Worm (Caenorhabditis elegans): ENCODE measurements around the gene Y54F10BM.9.

The Y54F10BM.9 gene

ce11 chrIII:2330389-2330788 is 25.7 kb upstream of the Y54F10BM.9 start:
- TF ChIP-seq eor-1 (tag; optimal IDR thresholded peaks at IDR 0.05) (no peak), aly-2 (tag; optimal IDR thresholded peaks at IDR 0.05) (no peak), skn-1 (tag; optimal IDR thresholded peaks at IDR 0.05) (no peak), tbx-2 (tag; optimal IDR thresholded peaks at IDR 0.05) (no peak), nhr-67 (tag; optimal IDR thresholded peaks at IDR 0.05) (no peak), lin-39 (tag; optimal IDR thresholded peaks at IDR 0.05) (no peak)

DNA sequence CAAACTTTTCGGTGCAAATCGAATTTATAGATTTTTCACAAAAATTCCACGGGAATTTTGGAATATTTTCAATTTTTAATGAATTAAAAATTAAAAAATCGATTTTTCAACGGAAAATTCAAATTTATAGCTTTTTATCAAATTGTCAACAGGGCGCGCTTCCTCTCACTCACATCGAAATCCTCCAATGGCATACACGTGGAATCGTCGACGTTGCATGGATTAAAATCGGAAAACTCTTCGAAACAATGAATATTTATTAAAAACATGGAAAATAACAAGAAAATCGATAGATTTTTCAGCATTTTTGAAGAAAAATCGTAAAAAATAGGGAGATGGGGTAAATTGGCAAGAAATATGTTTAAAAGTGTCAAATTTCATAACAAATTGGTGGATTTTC is 24.6 kb upstream of the Y54F10BM.9 start, which contains the start of gene Y54F10BM.12:
Y54F10BM.12 (minus strand) TSS at position 344 of the 400 bp plus-strand sequence.
- no peak for TF ChIP-seq unc-62 (GFP tag; optimal IDR thresholded peaks at IDR 0.05)
- no peak for TF ChIP-seq pqm-1 (tag; optimal IDR thresholded peaks at IDR 0.05)
- no peak for TF ChIP-seq mdl-1 (tag; optimal IDR thresholded peaks at IDR 0.05)
- no peak for TF ChIP-seq elt-1 (tag; optimal IDR thresholded peaks at IDR 0.05)
- no peak for TF ChIP-seq nhr-237 (tag; optimal IDR thresholded peaks at IDR 0.05)
- no peak for TF ChIP-seq nhr-67 (tag; optimal IDR thresholded peaks at IDR 0.05)
- no peak for TF ChIP-seq fkh-2 (tag; optimal IDR thresholded peaks at IDR 0.05)
- TF ChIP-seq snpc-4 (tag; optimal IDR thresholded peaks at IDR 0.05): no peak
- no peak for TF ChIP-seq skn-1 (tag; optimal IDR thresholded peaks at IDR 0.05)
- TF ChIP-seq fos-1 (tag; optimal IDR thresholded peaks at IDR 0.05): no peak
- TF ChIP-seq ceh-28 (tag; optimal IDR thresholded peaks at IDR 0.05): no peak
- no peak for TF ChIP-seq unc-39 (tag; optimal IDR thresholded peaks at IDR 0.05)
- no peak for TF ChIP-seq nhr-77 (tag; optimal IDR thresholded peaks at IDR 0.05)
- TF ChIP-seq ceh-16 (tag; optimal IDR thresholded peaks at IDR 0.05): no peak
- no peak for TF ChIP-seq aly-2 (tag; optimal IDR thresholded peaks at IDR 0.05)

- TF ChIP-seq ceh-28 (tag; optimal IDR thresholded peaks at IDR 0.05) (peak; percentile 86), elt-1 (tag; optimal IDR thresholded peaks at IDR 0.05) (no peak)
Observed at ce11 chrIII:2328612-2329011, 23.9 kb upstream of the Y54F10BM.9 start.

DNA sequence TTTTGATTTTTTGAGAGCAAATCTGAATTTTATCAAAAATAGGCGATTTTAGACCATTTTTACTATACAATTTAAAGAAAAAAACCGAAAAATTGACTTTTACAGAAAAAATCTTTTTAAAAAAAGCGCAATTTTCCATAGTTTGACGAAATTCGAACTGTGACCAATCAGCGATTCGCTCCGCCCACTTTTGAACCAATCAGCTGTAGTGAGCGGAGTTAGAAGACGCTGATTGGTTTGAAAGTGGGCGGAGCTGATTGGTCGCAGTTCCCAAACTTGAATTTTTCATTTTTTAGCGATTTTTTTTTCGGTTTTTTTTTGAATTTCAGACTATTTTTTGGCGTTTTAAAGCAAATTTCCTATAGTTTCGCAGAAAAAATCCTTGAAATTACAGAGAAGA is 20.0 kb upstream of the Y54F10BM.9 start:
- TF ChIP-seq nfya-1 (tag; optimal IDR thresholded peaks at IDR 0.05; ENCODE audit: insufficient read depth): peak; percentile 89
- no peak for TF ChIP-seq pqm-1 (tag; optimal IDR thresholded peaks at IDR 0.05)

DNA sequence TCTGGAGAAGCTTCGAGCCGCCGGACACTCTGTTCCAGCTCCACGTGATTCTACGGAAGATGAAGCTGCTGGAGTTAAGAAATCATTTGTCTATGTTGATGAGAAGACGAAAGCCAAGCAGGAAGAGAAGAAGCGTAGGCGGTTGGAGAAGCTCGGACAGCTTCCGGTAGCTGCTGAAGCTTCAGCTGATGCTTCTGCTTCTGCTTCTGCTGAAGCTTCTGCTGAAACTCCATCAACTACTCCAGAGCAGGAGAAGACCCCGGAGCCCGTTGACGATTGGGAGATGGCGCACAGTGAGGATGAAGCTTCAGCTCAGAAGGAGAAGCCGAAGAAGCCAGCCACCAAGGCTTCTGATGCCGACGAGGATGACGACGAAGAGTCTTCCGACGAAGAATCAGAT is 11.7 kb upstream of the Y54F10BM.9 start:
- TF ChIP-seq eor-1 (tag; optimal IDR thresholded peaks at IDR 0.05) (no peak), nhr-28 (tag; optimal IDR thresholded peaks at IDR 0.05) (no peak), egl-5 (tag; optimal IDR thresholded peaks at IDR 0.05) (no peak), daf-12 (tag; optimal IDR thresholded peaks at IDR 0.05) (no peak)

DNA sequence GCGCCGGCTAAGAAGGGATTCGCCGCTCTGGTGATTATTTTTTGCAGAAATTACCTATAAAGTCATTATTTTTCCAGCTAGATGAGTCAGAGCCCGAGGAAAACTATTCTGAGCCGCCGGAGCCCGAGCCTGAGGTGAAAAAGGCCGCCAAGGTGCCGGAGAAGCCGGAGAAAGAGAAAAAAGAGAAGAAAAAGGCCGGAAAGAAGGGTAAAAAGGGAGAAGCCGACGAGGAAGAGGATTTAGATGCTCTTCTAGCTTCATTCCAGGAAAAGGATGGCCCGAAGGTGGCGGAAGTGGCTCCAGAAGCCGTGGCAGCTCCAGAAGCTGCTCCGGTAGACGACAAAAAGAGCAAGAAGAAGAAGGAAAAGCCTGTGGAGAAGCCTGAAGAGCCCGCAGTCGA is 10.0 kb upstream of the Y54F10BM.9 start:
- no peak for TF ChIP-seq ceh-9 (tag; optimal IDR thresholded peaks at IDR 0.05)
- no peak for TF ChIP-seq elt-2 (tag; optimal IDR thresholded peaks at IDR 0.05)
- TF ChIP-seq fkh-10 (GFP tag; optimal IDR thresholded peaks at IDR 0.05): no peak
- no peak for TF ChIP-seq ama-1 (optimal IDR thresholded peaks at IDR 0.05)
- TF ChIP-seq ceh-82 (tag; optimal IDR thresholded peaks at IDR 0.05): no peak
- no peak for TF ChIP-seq aly-2 (tag; optimal IDR thresholded peaks at IDR 0.05)
- no peak for TF ChIP-seq snpc-4 (tag; optimal IDR thresholded peaks at IDR 0.05)
- TF ChIP-seq lin-39 (tag; optimal IDR thresholded peaks at IDR 0.05): no peak
- TF ChIP-seq hmg-11 (tag; optimal IDR thresholded peaks at IDR 0.05): no peak
- TF ChIP-seq pha-4 (tag; optimal IDR thresholded peaks at IDR 0.05): no peak
- no peak for TF ChIP-seq nhr-25 (tag; optimal IDR thresholded peaks at IDR 0.05)
- no peak for TF ChIP-seq unc-39 (tag; optimal IDR thresholded peaks at IDR 0.05)
- TF ChIP-seq fkh-2 (tag; optimal IDR thresholded peaks at IDR 0.05): no peak

DNA sequence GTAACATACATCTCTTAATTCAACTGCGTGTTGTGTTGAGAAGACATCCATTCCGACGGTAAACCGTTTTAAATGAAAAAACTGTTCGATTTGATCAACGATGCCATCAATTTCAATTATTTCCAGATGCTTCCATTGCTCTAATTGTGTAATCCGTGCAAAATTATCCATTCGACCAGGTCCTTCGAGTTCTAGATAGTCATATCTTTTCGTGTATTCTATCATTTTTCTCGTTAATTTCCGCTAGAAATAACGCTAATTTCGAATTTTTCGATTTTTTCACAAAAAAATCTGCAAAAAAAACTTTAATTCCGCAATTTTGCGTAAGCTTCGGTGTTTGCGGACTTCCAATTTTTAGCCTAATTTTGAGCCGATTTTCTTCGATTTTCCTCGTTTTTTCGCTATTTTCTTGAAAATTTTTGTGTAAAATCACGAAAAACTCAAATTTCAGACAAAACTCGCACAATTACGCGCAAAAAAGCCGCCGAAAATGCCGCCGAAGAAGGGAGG is 9.3 kb upstream of the Y54F10BM.9 start, which contains the start of the genes fbxa-66 and iffb-1:
fbxa-66 (minus strand) TSS at position 51 of the 510 bp plus-strand sequence.
iffb-1 (plus strand) TSS at position 452 of the 510 bp plus-strand sequence.
- no peak for TF ChIP-seq unc-39 (tag; optimal IDR thresholded peaks at IDR 0.05)
- TF ChIP-seq snpc-4 (tag; optimal IDR thresholded peaks at IDR 0.05): no peak
- no peak for TF ChIP-seq elt-2 (tag; optimal IDR thresholded peaks at IDR 0.05)
- no peak for TF ChIP-seq lin-39 (tag; optimal IDR thresholded peaks at IDR 0.05)
- no peak for TF ChIP-seq jun-1 (tag; optimal IDR thresholded peaks at IDR 0.05)
- no peak for TF ChIP-seq nhr-28 (tag; optimal IDR thresholded peaks at IDR 0.05)
- no peak for TF ChIP-seq lsy-12 (tag; optimal IDR thresholded peaks at IDR 0.05)
- no peak for TF ChIP-seq lin-15B (tag; optimal IDR thresholded peaks at IDR 0.05)
- no peak for TF ChIP-seq daf-12 (tag; optimal IDR thresholded peaks at IDR 0.05)
- TF ChIP-seq pha-4 (tag; optimal IDR thresholded peaks at IDR 0.05): peak; percentile 24
- TF ChIP-seq egl-27 (tag; optimal IDR thresholded peaks at IDR 0.05): no peak
- peak; percentile 51 for TF ChIP-seq hmg-11 (tag; optimal IDR thresholded peaks at IDR 0.05)
- TF ChIP-seq mdl-1 (tag; optimal IDR thresholded peaks at IDR 0.05): no peak
- no peak for TF ChIP-seq nfya-1 (tag; optimal IDR thresholded peaks at IDR 0.05; ENCODE audit: insufficient read depth)
- TF ChIP-seq nhr-11 (tag; optimal IDR thresholded peaks at IDR 0.05): no peak
- no peak for TF ChIP-seq pqm-1 (tag; optimal IDR thresholded peaks at IDR 0.05)

Measured in whole organism, L3 larva.